Worm (Caenorhabditis elegans): ENCODE measurements around the gene pnc-1.

The pnc-1 gene

ce11 chrIV:218252-218651, 34.0 kb downstream of the pnc-1 start, which contains the start of gene prdx-6:
Gene prdx-6, plus strand, starts transcription at chrIV:218552.
- TF ChIP-seq ceh-6 (GFP tag; optimal IDR thresholded peaks at IDR 0.05) = no peak
- TF ChIP-seq fkh-6 (tag; optimal IDR thresholded peaks at IDR 0.05) = no peak
- TF ChIP-seq ceh-19 (GFP tag; optimal IDR thresholded peaks at IDR 0.05) = no peak
- TF ChIP-seq Y22D7AL.16 (tag; optimal IDR thresholded peaks at IDR 0.05) = no peak
- no peak for TF ChIP-seq hlh-8 (tag; optimal IDR thresholded peaks at IDR 0.05)
- no peak for TF ChIP-seq syd-9 (tag; optimal IDR thresholded peaks at IDR 0.05)
- no peak for TF ChIP-seq lin-11 (tag; optimal IDR thresholded peaks at IDR 0.05)
- TF ChIP-seq pros-1 (tag; optimal IDR thresholded peaks at IDR 0.05) = no peak
- no peak for TF ChIP-seq dmd-4 (tag; optimal IDR thresholded peaks at IDR 0.05; ENCODE audit: borderline replicate concordance)
- TF ChIP-seq pqm-1 (tag; optimal IDR thresholded peaks at IDR 0.05) = no peak
- TF ChIP-seq ahr-1 (tag; optimal IDR thresholded peaks at IDR 0.05) = no peak

DNA sequence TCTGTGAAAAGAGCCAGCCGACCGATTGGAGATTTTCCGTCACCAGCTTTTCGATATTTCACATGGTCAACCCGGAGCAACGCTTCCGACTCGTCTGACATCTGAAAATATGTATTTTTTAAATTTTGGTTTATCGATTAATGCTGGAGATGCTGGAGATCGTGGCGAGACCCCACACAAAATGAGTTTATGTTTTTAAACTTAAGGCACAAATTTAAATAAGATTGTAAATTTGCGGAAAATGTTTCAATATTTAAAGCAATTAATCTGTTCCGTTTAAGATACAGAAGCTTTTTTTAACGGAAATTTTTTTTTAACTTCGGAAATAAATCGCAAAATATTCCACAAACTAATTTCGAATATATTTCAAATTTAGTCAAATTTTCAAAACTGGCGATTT, 47.4 kb downstream of the pnc-1 start, which contains the start of gene gtf-2H1:
Gene gtf-2H1, minus strand, starts transcription at position 101 of the 400 bp plus-strand sequence.
- no peak for TF ChIP-seq hlh-6 (tag; optimal IDR thresholded peaks at IDR 0.05)
- no peak for TF ChIP-seq K09A11.1 (tag; optimal IDR thresholded peaks at IDR 0.05; ENCODE audit: insufficient read depth)
- TF ChIP-seq ttx-3 (tag; optimal IDR thresholded peaks at IDR 0.05) = no peak
- no peak for TF ChIP-seq elt-2 (tag; optimal IDR thresholded peaks at IDR 0.05)
- no peak for TF ChIP-seq unc-42 (tag; optimal IDR thresholded peaks at IDR 0.05)
- no peak for TF ChIP-seq lim-6 (tag; optimal IDR thresholded peaks at IDR 0.05)
- no peak for TF ChIP-seq pag-3 (tag; optimal IDR thresholded peaks at IDR 0.05; ENCODE audit: borderline replicate concordance)
- no peak for TF ChIP-seq pros-1 (tag; optimal IDR thresholded peaks at IDR 0.05)
- TF ChIP-seq elt-4 (tag; optimal IDR thresholded peaks at IDR 0.05) = no peak
- TF ChIP-seq pat-9 (tag; optimal IDR thresholded peaks at IDR 0.05) = no peak
- TF ChIP-seq pha-4 (tag; optimal IDR thresholded peaks at IDR 0.05) = no peak
- no peak for TF ChIP-seq ceh-48 (tag; optimal IDR thresholded peaks at IDR 0.05)

- TF ChIP-seq unc-55 (GFP tag; optimal IDR thresholded peaks at IDR 0.05) (no peak), fax-1 (tag; optimal IDR thresholded peaks at IDR 0.05) (no peak), gmeb-2 (tag; optimal IDR thresholded peaks at IDR 0.05) (no peak), tbx-7 (tag; optimal IDR thresholded peaks at IDR 0.05) (no peak), ceh-18 (tag; optimal IDR thresholded peaks at IDR 0.05) (no peak), tbx-2 (tag; optimal IDR thresholded peaks at IDR 0.05) (no peak), ztf-16 (tag; optimal IDR thresholded peaks at IDR 0.05) (no peak), lin-11 (tag; optimal IDR thresholded peaks at IDR 0.05) (no peak), nhr-232 (tag; optimal IDR thresholded peaks at IDR 0.05) (no peak), ceh-19 (GFP tag; optimal IDR thresholded peaks at IDR 0.05) (no peak), ceh-24 (tag; optimal IDR thresholded peaks at IDR 0.05) (no peak), unc-42 (tag; optimal IDR thresholded peaks at IDR 0.05) (no peak), sdc-2 (tag; optimal IDR thresholded peaks at IDR 0.05) (no peak), nfya-1 (tag; optimal IDR thresholded peaks at IDR 0.05) (no peak)
These were observed 51.9 kb downstream of the pnc-1 start for ce11 chrIV:236138-236537.

DNA sequence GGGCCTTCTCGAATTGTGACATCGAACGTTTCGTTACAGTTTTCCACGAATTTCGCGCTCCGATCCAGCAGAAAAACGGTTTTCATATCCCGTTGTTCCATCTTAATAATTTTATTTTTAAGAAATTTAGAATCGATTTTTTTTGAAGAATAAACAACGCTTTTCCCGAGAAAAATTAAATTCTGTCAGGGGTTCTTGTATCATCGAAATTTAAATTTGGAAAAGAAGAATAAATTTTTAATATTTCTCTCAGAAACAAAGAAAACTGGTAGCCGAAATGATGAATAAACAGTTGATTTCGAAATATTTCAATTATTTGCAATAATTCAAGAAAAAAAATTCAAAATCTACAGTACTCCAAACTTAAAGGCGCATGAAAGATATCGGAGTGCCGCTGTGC, 53.1 kb downstream of the pnc-1 start, which contains the start of gene ints-13:
Gene ints-13, minus strand, starts transcription at position 101 of the 400 bp plus-strand sequence.
- no peak for TF ChIP-seq ceh-2 (tag; optimal IDR thresholded peaks at IDR 0.05)
- no peak for TF ChIP-seq nfya-1 (tag; optimal IDR thresholded peaks at IDR 0.05)
- TF ChIP-seq ahr-1 (tag; optimal IDR thresholded peaks at IDR 0.05) = no peak
- TF ChIP-seq pros-1 (tag; optimal IDR thresholded peaks at IDR 0.05) = no peak
- no peak for TF ChIP-seq ceh-18 (tag; optimal IDR thresholded peaks at IDR 0.05)
- no peak for TF ChIP-seq syd-9 (tag; optimal IDR thresholded peaks at IDR 0.05)
- no peak for TF ChIP-seq unc-86 (tag; optimal IDR thresholded peaks at IDR 0.05)
- no peak for TF ChIP-seq ceh-19 (GFP tag; optimal IDR thresholded peaks at IDR 0.05)
- no peak for TF ChIP-seq ceh-9 (tag; optimal IDR thresholded peaks at IDR 0.05)
- TF ChIP-seq hlh-8 (tag; optimal IDR thresholded peaks at IDR 0.05) = no peak
- TF ChIP-seq fax-1 (tag; optimal IDR thresholded peaks at IDR 0.05) = no peak
- no peak for TF ChIP-seq hlh-13 (GFP tag; optimal IDR thresholded peaks at IDR 0.05)
- TF ChIP-seq lim-6 (tag; optimal IDR thresholded peaks at IDR 0.05) = no peak
- TF ChIP-seq ceh-24 (tag; optimal IDR thresholded peaks at IDR 0.05) = no peak
- TF ChIP-seq elt-4 (tag; optimal IDR thresholded peaks at IDR 0.05) = no peak
- TF ChIP-seq npax-4 (tag; optimal IDR thresholded peaks at IDR 0.05) = no peak
- no peak for TF ChIP-seq ztf-16 (tag; optimal IDR thresholded peaks at IDR 0.05)
- TF ChIP-seq lin-11 (tag; optimal IDR thresholded peaks at IDR 0.05) = no peak
- TF ChIP-seq hlh-6 (tag; optimal IDR thresholded peaks at IDR 0.05) = no peak
- TF ChIP-seq unc-3 (GFP tag; conservative IDR thresholded peaks at IDR 0.05) = no peak
- TF ChIP-seq unc-3 (tag; optimal IDR thresholded peaks at IDR 0.05) = no peak

Measured in whole organism, late embryonic.